Worm (Caenorhabditis elegans): ENCODE data around the gene twk-45.

DNA sequence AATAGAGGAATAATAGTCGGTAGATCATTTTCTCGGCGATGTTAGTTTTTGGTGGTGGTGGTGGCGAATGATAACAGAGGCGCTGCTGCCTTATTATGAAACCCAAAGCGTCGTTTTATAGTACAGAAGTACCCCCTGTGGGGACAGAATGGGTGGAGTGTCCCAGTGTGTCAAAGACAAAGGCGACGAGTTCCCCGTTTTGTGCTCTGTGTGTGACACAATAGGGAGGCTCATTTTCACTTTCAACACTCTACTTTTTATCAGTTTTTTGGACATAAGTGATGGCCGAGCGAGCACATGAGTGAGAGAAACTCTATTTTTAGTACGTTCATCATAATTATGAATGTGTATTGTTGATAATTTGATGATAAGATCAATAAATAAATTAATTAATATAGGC lies 41.0 kb downstream of the twk-45 start, which contains the start of gene pho-9:
- no peak for TF ChIP-seq pha-4 (tag; optimal IDR thresholded peaks at IDR 0.05)
- TF ChIP-seq pqm-1 (tag; optimal IDR thresholded peaks at IDR 0.05), result no peak
- TF ChIP-seq pros-1 (tag; optimal IDR thresholded peaks at IDR 0.05), result no peak
- no peak for TF ChIP-seq ceh-34 (tag; optimal IDR thresholded peaks at IDR 0.05)
- no peak for TF ChIP-seq dmd-4 (tag; optimal IDR thresholded peaks at IDR 0.05; ENCODE audit: borderline replicate concordance)
- TF ChIP-seq nfya-1 (tag; optimal IDR thresholded peaks at IDR 0.05), result no peak
- no peak for TF ChIP-seq hlh-13 (GFP tag; optimal IDR thresholded peaks at IDR 0.05)
- no peak for TF ChIP-seq ama-1 (optimal IDR thresholded peaks at IDR 0.05)
- TF ChIP-seq sox-2 (GFP tag; IDR thresholded peaks at IDR 0.05), result no peak
- TF ChIP-seq nhr-11 (tag; optimal IDR thresholded peaks at IDR 0.05), result no peak
- no peak for TF ChIP-seq T23F11.4 (GFP tag; optimal IDR thresholded peaks at IDR 0.05)
- TF ChIP-seq lin-11 (tag; optimal IDR thresholded peaks at IDR 0.05), result no peak
